Worm (Caenorhabditis elegans) whole organism, L2 larva: ENCODE results near the gene pcs-1.
A peak's percentile ranks its signal among the peaks of the same experiment; 100 is the strongest.
"Not testable (repeated sequence)": the region's sequence is repeated elsewhere in the genome, so short reads cannot be mapped to it uniquely, and the experiment has no call there.

Experiments used
- C34F6.9 ChIP-seq: fragments of 150-350 bp; optimal IDR thresholded peaks from 2 replicates; lab custom pipeline; 2014; ENCODE audit warnings: missing biosample characterization, missing genetic modification characterization
- F13H6.1 ChIP-seq: sonication (generic microtip); optimal IDR thresholded peaks from 2 replicates; lab custom pipeline; 2016; ENCODE audit warnings: missing genetic modification characterization, missing compliant biosample characterization
- Y55F3AM.14 ChIP-seq: fragments of 200-800 bp; sonication (Bioruptor generic); optimal IDR thresholded peaks from 2 replicates; lab custom pipeline; 2018; ENCODE audit warnings: mild to moderate bottlenecking, missing genetic modification characterization, missing compliant biosample characterization
- ZK546.5 ChIP-seq: sonication (generic microtip); optimal IDR thresholded peaks from 2 replicates; lab custom pipeline; 2017; ENCODE audit warnings: missing biosample characterization, missing genetic modification characterization
- alr-1 ChIP-seq: fragments of 150-350 bp; optimal IDR thresholded peaks from 2 replicates; lab custom pipeline; 2014; ENCODE audit warnings: missing biosample characterization, missing genetic modification characterization
- ama-1 ChIP-seq: fragments of 150-350 bp; optimal IDR thresholded peaks from 2 replicates; lab custom pipeline; 2018; ENCODE audit warnings: inconsistent platforms
- blmp-1 ChIP-seq: sonication (generic microtip); optimal IDR thresholded peaks from 2 replicates; lab custom pipeline; 2017; ENCODE audit warnings: missing genetic modification characterization, mild to moderate bottlenecking, missing compliant biosample characterization, antibody characterized with exemption, moderate library complexity; ENCODE audit not compliant: insufficient read depth
- ceh-16 ChIP-seq: fragments of 150-350 bp; optimal IDR thresholded peaks from 2 replicates; lab custom pipeline; 2014; ENCODE audit warnings: missing biosample characterization, missing genetic modification characterization
- ceh-82 ChIP-seq: fragments of 150-350 bp; optimal IDR thresholded peaks from 2 replicates; lab custom pipeline; 2014; ENCODE audit warnings: missing biosample characterization, missing genetic modification characterization
- crh-2 ChIP-seq: sonication (generic microtip); optimal IDR thresholded peaks from 2 replicates; lab custom pipeline; 2017; ENCODE audit warnings: missing biosample characterization, missing genetic modification characterization
- egl-27 ChIP-seq: sonication (generic microtip); optimal IDR thresholded peaks from 3 replicates; lab custom pipeline; 2017; ENCODE audit warnings: missing biosample characterization, missing genetic modification reagents, missing genetic modification characterization
- elt-1 ChIP-seq: fragments of 150-350 bp; optimal IDR thresholded peaks from 2 replicates; lab custom pipeline; 2014; ENCODE audit warnings: missing biosample characterization, missing genetic modification characterization
- elt-3 ChIP-seq: sonication (generic microtip); optimal IDR thresholded peaks from 2 replicates; lab custom pipeline; 2017; ENCODE audit warnings: missing biosample characterization, missing genetic modification characterization
- fos-1 ChIP-seq: fragments of 150-350 bp; optimal IDR thresholded peaks from 2 replicates; lab custom pipeline; 2014; ENCODE audit warnings: missing biosample characterization, missing genetic modification characterization
- gmeb-1 ChIP-seq: fragments of 150-350 bp; optimal IDR thresholded peaks from 2 replicates; lab custom pipeline; 2014; ENCODE audit warnings: missing biosample characterization, missing genetic modification characterization
- lin-11 ChIP-seq: fragments of 150-350 bp; sonication (generic microtip); optimal IDR thresholded peaks from 2 replicates; lab custom pipeline; 2014; ENCODE audit warnings: missing biosample characterization, missing genetic modification characterization, inconsistent platforms, mixed read lengths
- lin-13 ChIP-seq: fragments of 150-350 bp; optimal IDR thresholded peaks from 2 replicates; lab custom pipeline; 2014; ENCODE audit warnings: missing biosample characterization, missing genetic modification reagents, missing genetic modification characterization
- lsy-2 ChIP-seq, 2 experiments: fragments of 150-350 bp in 1 of 2; sonication (generic microtip) in 1 of 2; optimal IDR thresholded peaks; 2 replicates each; lab custom pipeline; 2014 to 2017; ENCODE audit warnings: missing biosample characterization in 2 of 2, missing genetic modification characterization in 2 of 2
- mab-5 ChIP-seq: fragments of 150-350 bp; optimal IDR thresholded peaks from 2 replicates; lab custom pipeline; 2014; ENCODE audit warnings: missing biosample characterization, missing genetic modification characterization
- mbf-1 ChIP-seq: sonication (generic microtip); optimal IDR thresholded peaks from 2 replicates; lab custom pipeline; 2017; ENCODE audit warnings: missing biosample characterization, missing genetic modification characterization
- mdl-1 ChIP-seq, 2 experiments: fragments of 150-350 bp in 1 of 2; sonication (generic microtip) in 1 of 2; optimal IDR thresholded peaks; 2 replicates each; lab custom pipeline; 2017; ENCODE audit warnings: missing biosample characterization in 2 of 2, missing genetic modification characterization in 2 of 2
- nhr-10 ChIP-seq: sonication (generic microtip); optimal IDR thresholded peaks from 2 replicates; lab custom pipeline; 2017; ENCODE audit warnings: missing biosample characterization, missing genetic modification characterization
- nhr-129 ChIP-seq: fragments of 150-350 bp; optimal IDR thresholded peaks from 2 replicates; lab custom pipeline; 2014; ENCODE audit warnings: missing biosample characterization, missing genetic modification characterization
- nhr-21 ChIP-seq: fragments of 150-350 bp; optimal IDR thresholded peaks from 2 replicates; lab custom pipeline; 2014; ENCODE audit warnings: missing biosample characterization, missing genetic modification characterization
- nhr-237 ChIP-seq: fragments of 150-350 bp; optimal IDR thresholded peaks from 2 replicates; lab custom pipeline; 2014; ENCODE audit warnings: missing biosample characterization, missing genetic modification characterization
- nhr-25 ChIP-seq: fragments of 150-350 bp; sonication (generic microtip); optimal IDR thresholded peaks from 3 replicates; lab custom pipeline; 2014; ENCODE audit warnings: missing biosample characterization, missing genetic modification characterization
- nhr-6 ChIP-seq: fragments of 150-350 bp; optimal IDR thresholded peaks from 2 replicates; lab custom pipeline; 2014; ENCODE audit warnings: missing biosample characterization, missing genetic modification characterization
- nhr-77 ChIP-seq: fragments of 150-350 bp; optimal IDR thresholded peaks from 2 replicates; lab custom pipeline; 2014; ENCODE audit warnings: missing biosample characterization, missing genetic modification characterization
- peb-1 ChIP-seq: fragments of 150-350 bp; optimal IDR thresholded peaks from 2 replicates; lab custom pipeline; 2014; ENCODE audit warnings: missing biosample characterization, missing genetic modification characterization
- sem-4 ChIP-seq: fragments of 150-350 bp; optimal IDR thresholded peaks from 2 replicates; lab custom pipeline; 2014; ENCODE audit warnings: missing biosample characterization, missing genetic modification reagents, missing genetic modification characterization
- sma-3 ChIP-seq: sonication (generic microtip); optimal IDR thresholded peaks from 2 replicates; lab custom pipeline; 2016; ENCODE audit warnings: missing genetic modification reagents, missing genetic modification characterization, missing compliant biosample characterization
- sma-9 ChIP-seq, 2 experiments: fragments of 150-350 bp in 1 of 2; sonication (generic microtip) in 1 of 2; optimal IDR thresholded peaks; 2 replicates each; lab custom pipeline; 2014 to 2016; ENCODE audit warnings: missing genetic modification characterization in 2 of 2, mild to moderate bottlenecking in 1 of 2, missing biosample characterization in 1 of 2, missing compliant biosample characterization in 1 of 2, missing genetic modification reagents in 1 of 2, moderate library complexity in 1 of 2
- snpc-4 ChIP-seq: fragments of 150-350 bp; optimal IDR thresholded peaks from 2 replicates; lab custom pipeline; 2014; ENCODE audit warnings: missing biosample characterization, missing genetic modification characterization
- unc-39 ChIP-seq: fragments of 150-350 bp; optimal IDR thresholded peaks from 2 replicates; lab custom pipeline; 2014; ENCODE audit warnings: missing biosample characterization, missing genetic modification characterization
- unc-55 ChIP-seq: fragments of 150-350 bp; sonication (generic microtip); optimal IDR thresholded peaks from 3 replicates; lab custom pipeline; 2014; ENCODE audit warnings: missing biosample characterization, missing genetic modification reagents, missing genetic modification characterization
- unc-62 ChIP-seq: fragments of 150-350 bp; optimal IDR thresholded peaks from 2 replicates; lab custom pipeline; 2014; ENCODE audit warnings: missing biosample characterization, missing genetic modification reagents, missing genetic modification characterization
- zag-1 ChIP-seq: fragments of 150-350 bp; optimal IDR thresholded peaks from 2 replicates; lab custom pipeline; 2014; ENCODE audit warnings: missing biosample characterization, missing genetic modification characterization
- ztf-1 ChIP-seq: fragments of 200-800 bp; sonication (Bioruptor generic); conservative IDR thresholded peaks from 2 replicates; pipeline ENCODE4 v1.3.6; 2022; ENCODE audit warnings: missing genetic modification characterization, missing compliant biosample characterization
- ztf-4 ChIP-seq: fragments of 150-350 bp; optimal IDR thresholded peaks from 2 replicates; lab custom pipeline; 2014; ENCODE audit warnings: missing biosample characterization, missing genetic modification characterization

Gene pcs-1

ce11 chrII:11534429-11535099 is 43.0 kb downstream of the pcs-1 start, which contains the start of gene Y62F5A.12:
Gene Y62F5A.12, minus strand, starts transcription at chrII:11534479.
- TF ChIP-seq C34F6.9 (tag; lab: Kevin White, UChicago) (peak; percentile 62), unc-55 (GFP tag; lab: Kevin White, UChicago) (peak; percentile 68), nhr-25 (tag; lab: Kevin White, UChicago) (peak; percentile 52), lin-11 (peak; percentile 39), gmeb-1 (peak; percentile 86), fos-1 (peak; percentile 12), zag-1 (tag; lab: Kevin White, UChicago) (peak; percentile 2), sma-3 (GFP tag; lab: Kevin White, UChicago) (peak; percentile 94), mab-5 (tag; lab: Kevin White, UChicago) (peak; percentile 5), snpc-4 (tag; lab: Kevin White, UChicago) (peak; percentile 10), sma-9 (GFP tag; optimal IDR thresholded peaks at IDR 0.05; lab: Kevin White, UChicago) (peak; percentile 88), lin-13 (GFP tag; lab: Kevin White, UChicago) (peak; percentile 88), crh-2 (peak; percentile 71), mdl-1 (tag; optimal IDR thresholded peaks at IDR 0.05; lab: Kevin White, UChicago) (peak in 1 of 2 experiments; percentile 58), F13H6.1 (tag; lab: Kevin White, UChicago) (peak; percentile 89), sem-4 (tag; lab: Kevin White, UChicago) (peak; percentile 50), ceh-82 (tag; lab: Kevin White, UChicago) (peak; percentile 65), egl-27 (tag; lab: Kevin White, UChicago) (peak; percentile 64), ztf-4 (peak; percentile 49), nhr-21 (peak; percentile 54), nhr-6 (peak; percentile 5), nhr-129 (tag; lab: Kevin White, UChicago) (peak; percentile 69), ZK546.5 (tag; lab: Kevin White, UChicago) (peak; percentile 38), Y55F3AM.14 (GFP tag; lab: Kevin White, UChicago) (peak; percentile 73), lsy-2 (tag; optimal IDR thresholded peaks at IDR 0.05; lab: Kevin White, UChicago) (peak; percentile 59 to 81)
- not testable (repeated sequence) for TF ChIP-seq sma-9 (tag; optimal IDR thresholded peaks at IDR 0.05; lab: Kevin White, UChicago)
- TF ChIP-seq, all 48 proteins: peak for 25; not testable (repeated sequence) for 23

DNA sequence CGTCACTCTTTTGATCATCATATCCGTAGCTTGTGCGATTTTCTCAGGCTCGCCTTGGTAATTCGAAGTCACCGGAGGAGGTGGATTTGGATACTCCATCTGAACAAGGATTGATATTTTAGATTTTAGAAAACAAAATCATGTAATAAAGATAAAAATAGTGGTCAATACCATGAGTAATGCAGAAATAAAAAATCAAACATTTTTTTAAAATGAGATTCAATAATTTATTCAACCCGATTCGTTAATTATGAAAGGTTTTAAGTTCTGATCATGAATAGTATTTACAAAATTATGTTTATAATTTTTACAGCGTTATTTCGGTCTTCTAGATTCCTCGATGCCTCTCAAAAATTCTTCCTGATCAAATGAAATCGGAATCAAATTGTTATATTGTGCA is 43.8 kb downstream of the pcs-1 start, which contains the start of gene mdt-8:
Gene mdt-8, minus strand, starts transcription at position 101 of the 400 bp plus-strand sequence.
- no peak for TF ChIP-seq elt-3 (tag; lab: Kevin White, UChicago)
- TF ChIP-seq ZK546.5 (tag; lab: Kevin White, UChicago) = no peak
- no peak for TF ChIP-seq elt-1 (tag; lab: Kevin White, UChicago)
- TF ChIP-seq nhr-6 = no peak
- TF ChIP-seq mbf-1 (tag; lab: Kevin White, UChicago) = no peak
- no peak for TF ChIP-seq C34F6.9 (tag; lab: Kevin White, UChicago)
- TF ChIP-seq Y55F3AM.14 (GFP tag; lab: Kevin White, UChicago) = no peak
- no peak for TF ChIP-seq alr-1 (tag; lab: Kevin White, UChicago)
- no peak for TF ChIP-seq unc-62
- no peak for TF ChIP-seq nhr-10 (tag; lab: Kevin White, UChicago)
- no peak for TF ChIP-seq nhr-21
- no peak for TF ChIP-seq sem-4 (tag; lab: Kevin White, UChicago)
- no peak for TF ChIP-seq lin-11
- TF ChIP-seq ztf-1 = no peak
- TF ChIP-seq ceh-16 (tag; lab: Kevin White, UChicago) = no peak
- no peak for TF ChIP-seq ama-1

ce11 chrII:11526954-11527353 is 50.6 kb downstream of the pcs-1 start, which contains the start of gene age-1:
Gene age-1, minus strand, starts transcription at chrII:11527054.
- TF ChIP-seq ceh-82 (tag; lab: Kevin White, UChicago) (no peak), unc-55 (GFP tag; lab: Kevin White, UChicago) (no peak), nhr-77 (tag; lab: Kevin White, UChicago) (no peak), peb-1 (no peak), blmp-1 (tag; lab: Kevin White, UChicago) (no peak), ceh-16 (tag; lab: Kevin White, UChicago) (no peak), mab-5 (tag; lab: Kevin White, UChicago) (no peak), nhr-237 (tag; lab: Kevin White, UChicago) (no peak), unc-39 (no peak), lin-11 (no peak), Y55F3AM.14 (GFP tag; lab: Kevin White, UChicago) (no peak), sma-9 (GFP tag; optimal IDR thresholded peaks at IDR 0.05; lab: Kevin White, UChicago) (no peak), sma-9 (tag; optimal IDR thresholded peaks at IDR 0.05; lab: Kevin White, UChicago) (no peak), nhr-25 (tag; lab: Kevin White, UChicago) (no peak)
- TF ChIP-seq, all 48 proteins: peak for 0
